Worm (Caenorhabditis elegans) whole organism, L4 larva: Measurements from ENCODE around the gene vps-36.

Experiments
- D1046.2 ChIP-seq: fragments of 200-800 bp; sonication (Bioruptor generic); IDR thresholded peaks from 2 replicates; pipeline ENCODE4 v1.3.6; 2022; ENCODE audit warnings: missing genetic modification characterization, missing compliant biosample characterization
- F10B5.3 ChIP-seq: sonication (generic microtip); optimal IDR thresholded peaks from 2 replicates; lab custom pipeline; 2016; ENCODE audit warnings: mild to moderate bottlenecking, missing genetic modification characterization, missing compliant biosample characterization
- F44E2.7 ChIP-seq: fragments of 200-800 bp; sonication (Bioruptor generic); IDR thresholded peaks from 2 replicates; pipeline ENCODE4 v2.1.2; 2022; ENCODE audit warnings: missing genetic modification characterization, missing compliant biosample characterization
- T26A8.4 ChIP-seq: fragments of 200-800 bp; sonication (Bioruptor generic); IDR thresholded peaks from 2 replicates; pipeline ENCODE4 v1.3.6; 2022; ENCODE audit warnings: missing genetic modification characterization, missing compliant biosample characterization
- Y75B8A.6 ChIP-seq: fragments of 200-800 bp; sonication (Bioruptor generic); IDR thresholded peaks from 2 replicates; pipeline ENCODE4 v1.3.6; 2022; ENCODE audit warnings: missing genetic modification reagents, missing genetic modification characterization, missing compliant biosample characterization
- ZK337.2 ChIP-seq: fragments of 200-800 bp; sonication (Bioruptor generic); IDR thresholded peaks from 2 replicates; pipeline ENCODE4 v1.3.6; 2022; ENCODE audit warnings: missing genetic modification reagents, missing genetic modification characterization, missing compliant biosample characterization
- aha-1 ChIP-seq: fragments of 150-350 bp; peaks from one replicate; lab custom pipeline; 2014; ENCODE audit warnings: missing biosample characterization, missing genetic modification characterization
- ceh-28 ChIP-seq: fragments of 150-350 bp; optimal IDR thresholded peaks from 2 replicates; lab custom pipeline; 2014; ENCODE audit warnings: missing biosample characterization, missing genetic modification reagents, missing genetic modification characterization
- cey-2 ChIP-seq: sonication (generic microtip); optimal IDR thresholded peaks from 3 replicates; lab custom pipeline; 2017; ENCODE audit warnings: missing genetic modification characterization, mild to moderate bottlenecking, missing compliant biosample characterization, antibody characterized with exemption, borderline replicate concordance; ENCODE audit not compliant: insufficient read depth
- ctbp-1 ChIP-seq: fragments of 200-800 bp; sonication (Bioruptor generic); IDR thresholded peaks from 2 replicates; pipeline ENCODE4 v1.3.6; 2022; ENCODE audit warnings: missing genetic modification reagents, missing genetic modification characterization, missing compliant biosample characterization
- daf-16 ChIP-seq, 3 experiments: sonication (generic microtip); optimal IDR thresholded peaks; 2 replicates each; lab custom pipeline; 2016 to 2017; ENCODE audit warnings: missing genetic modification characterization in 3 of 3, missing genetic modification reagents in 3 of 3, mild to moderate bottlenecking in 2 of 3, missing compliant biosample characterization in 2 of 3, missing biosample characterization in 1 of 3, moderate library complexity in 1 of 3
- daf-19 ChIP-seq: fragments of 200-800 bp; sonication (Bioruptor generic); conservative IDR thresholded peaks from 2 replicates; pipeline ENCODE4 v1.3.6; 2022; ENCODE audit warnings: missing genetic modification characterization, missing compliant biosample characterization
- dmd-8 ChIP-seq: fragments of 200-800 bp; sonication (Bioruptor generic); IDR thresholded peaks from 2 replicates; pipeline ENCODE4 v1.3.6; 2022; ENCODE audit warnings: missing genetic modification characterization, missing compliant biosample characterization
- duxl-1 ChIP-seq: sonication (generic microtip); optimal IDR thresholded peaks from 2 replicates; lab custom pipeline; 2016; ENCODE audit warnings: mild to moderate bottlenecking, missing genetic modification characterization, moderate library complexity, missing compliant biosample characterization; ENCODE audit not compliant: poor library complexity
- dve-1 ChIP-seq: sonication (generic microtip); optimal IDR thresholded peaks from 2 replicates; lab custom pipeline; 2017; ENCODE audit warnings: antibody characterized with exemption, mild to moderate bottlenecking, missing genetic modification characterization, missing compliant biosample characterization; ENCODE audit not compliant: insufficient read depth
- egl-43 ChIP-seq: fragments of 200-800 bp; sonication (Bioruptor generic); IDR thresholded peaks from 2 replicates; pipeline ENCODE4 v1.3.6; 2022; ENCODE audit warnings: missing genetic modification reagents, missing genetic modification characterization, missing compliant biosample characterization
- fkh-10 ChIP-seq: fragments of 150-350 bp; optimal IDR thresholded peaks from 2 replicates; lab custom pipeline; 2014; ENCODE audit warnings: missing biosample characterization, missing genetic modification reagents, missing genetic modification characterization
- gei-8 ChIP-seq: fragments of 200-800 bp; sonication (Bioruptor generic); optimal IDR thresholded peaks from 2 replicates; lab custom pipeline; 2018; ENCODE audit warnings: mild to moderate bottlenecking, missing genetic modification characterization, missing compliant biosample characterization
- hif-1 ChIP-seq, 2 experiments: sonication (generic microtip); optimal IDR thresholded peaks; 2 replicates each; lab custom pipeline; 2016 to 2017; ENCODE audit warnings: missing compliant biosample characterization in 2 of 2, missing genetic modification characterization in 2 of 2, missing genetic modification reagents in 2 of 2, missing genotype in 2 of 2, mild to moderate bottlenecking in 1 of 2
- hmg-1.1 ChIP-seq: fragments of 200-800 bp; sonication (Bioruptor generic); IDR thresholded peaks from 2 replicates; pipeline ENCODE4 v1.3.6; 2022; ENCODE audit warnings: missing genetic modification reagents, missing genetic modification characterization, missing compliant biosample characterization
- jun-1 ChIP-seq: fragments of 150-350 bp; optimal IDR thresholded peaks from 2 replicates; lab custom pipeline; 2014; ENCODE audit warnings: missing biosample characterization, missing genetic modification reagents, missing genetic modification characterization
- lin-1 ChIP-seq: fragments of 200-800 bp; sonication (Bioruptor generic); IDR thresholded peaks from 2 replicates; pipeline ENCODE4 v1.3.6; 2022; ENCODE audit warnings: missing genetic modification reagents, missing genetic modification characterization, missing compliant biosample characterization
- lin-15B ChIP-seq: fragments of 150-350 bp; sonication (generic microtip); optimal IDR thresholded peaks from 3 replicates; lab custom pipeline; 2014; ENCODE audit warnings: missing biosample characterization, missing genetic modification characterization
- lin-39 ChIP-seq: fragments of 150-350 bp; optimal IDR thresholded peaks from 2 replicates; lab custom pipeline; 2014; ENCODE audit warnings: missing biosample characterization, missing genetic modification reagents, missing genetic modification characterization
- madf-5 ChIP-seq, 2 experiments: fragments of 200-800 bp; sonication (Bioruptor generic); IDR thresholded peaks; 2 replicates each; pipeline ENCODE4 v1.3.6; 2022; ENCODE audit warnings: missing compliant biosample characterization in 2 of 2, missing genetic modification characterization in 2 of 2
- madf-9 ChIP-seq: fragments of 200-800 bp; sonication (Bioruptor generic); conservative IDR thresholded peaks from 2 replicates; pipeline ENCODE4 v1.3.6; 2022; ENCODE audit warnings: missing genetic modification reagents, missing genetic modification characterization, missing compliant biosample characterization
- mdl-1 ChIP-seq, 2 experiments: fragments of 150-350 bp in 1 of 2; sonication (generic microtip) in 1 of 2; optimal IDR thresholded peaks; 2 replicates each; lab custom pipeline; 2014 to 2017; ENCODE audit warnings: missing biosample characterization in 2 of 2, missing genetic modification characterization in 2 of 2
- mdt-29 ChIP-seq: fragments of 200-800 bp; sonication (Bioruptor generic); IDR thresholded peaks from 2 replicates; pipeline ENCODE4 v1.3.6; 2022; ENCODE audit warnings: missing genetic modification reagents, missing genetic modification characterization, missing compliant biosample characterization
- mep-1 ChIP-seq: fragments of 150-350 bp; sonication (generic microtip); optimal IDR thresholded peaks from 3 replicates; lab custom pipeline; 2014; ENCODE audit warnings: missing biosample characterization, missing genetic modification characterization
- mxl-2 ChIP-seq: fragments of 200-800 bp; sonication (Bioruptor generic); conservative IDR thresholded peaks from 2 replicates; pipeline ENCODE4 v1.3.6; 2022; ENCODE audit warnings: missing genetic modification reagents, missing genetic modification characterization, missing compliant biosample characterization
- nhr-11 ChIP-seq: fragments of 150-350 bp; optimal IDR thresholded peaks from 2 replicates; lab custom pipeline; 2014; ENCODE audit warnings: missing biosample characterization, missing genetic modification characterization
- nhr-41 ChIP-seq: fragments of 200-800 bp; sonication (Bioruptor generic); IDR thresholded peaks from 2 replicates; pipeline ENCODE4 v1.3.6; 2022; ENCODE audit warnings: missing genetic modification reagents, missing genetic modification characterization, missing compliant biosample characterization
- nhr-48 ChIP-seq: sonication (generic microtip); optimal IDR thresholded peaks from 2 replicates; lab custom pipeline; 2016; ENCODE audit warnings: mild to moderate bottlenecking, missing genetic modification characterization, missing compliant biosample characterization
- nhr-77 ChIP-seq: fragments of 150-350 bp; optimal IDR thresholded peaks from 2 replicates; lab custom pipeline; 2014; ENCODE audit warnings: missing biosample characterization, missing genetic modification characterization
- php-3 ChIP-seq: fragments of 200-800 bp; sonication (Bioruptor generic); IDR thresholded peaks from 2 replicates; pipeline ENCODE4 v1.3.6; 2022; ENCODE audit warnings: missing genetic modification reagents, missing genetic modification characterization, missing compliant biosample characterization
- pqm-1 ChIP-seq: sonication (generic microtip); optimal IDR thresholded peaks from 2 replicates; lab custom pipeline; 2017; ENCODE audit warnings: missing biosample characterization, missing genetic modification characterization
- rbr-2 ChIP-seq: sonication (generic microtip); optimal IDR thresholded peaks from 2 replicates; lab custom pipeline; 2016; ENCODE audit warnings: missing genotype, missing genetic modification characterization, missing compliant biosample characterization
- skn-1 ChIP-seq: fragments of 150-350 bp; optimal IDR thresholded peaks from 2 replicates; lab custom pipeline; 2014; ENCODE audit warnings: missing biosample characterization, missing genetic modification characterization
- spr-3 ChIP-seq: fragments of 200-800 bp; sonication (Bioruptor generic); optimal IDR thresholded peaks from 2 replicates; lab custom pipeline; 2018; ENCODE audit warnings: mild to moderate bottlenecking, missing genetic modification characterization, missing compliant biosample characterization
- tra-1 ChIP-seq: fragments of 200-800 bp; sonication (Bioruptor generic); IDR thresholded peaks from 2 replicates; pipeline ENCODE4 v1.3.6; 2022; ENCODE audit warnings: missing genetic modification reagents, missing genetic modification characterization, missing compliant biosample characterization
- unc-39 ChIP-seq: sonication (generic microtip); optimal IDR thresholded peaks from 2 replicates; lab custom pipeline; 2017; ENCODE audit warnings: missing biosample characterization, missing genetic modification characterization
- unc-62 ChIP-seq, 3 experiments: fragments of 150-350 bp in 1 of 3; sonication (generic microtip); optimal IDR thresholded peaks in 2 of 3; peaks in 1 of 3; 1 replicate in 1 of 3; 2 replicates in 2 of 3; lab custom pipeline; 2014 to 2017; ENCODE audit warnings: missing biosample characterization in 3 of 3, missing genetic modification characterization in 3 of 3, missing genetic modification reagents in 3 of 3, missing genotype in 1 of 3
- zfp-2 ChIP-seq: sonication (generic microtip); optimal IDR thresholded peaks from 2 replicates; lab custom pipeline; 2016; ENCODE audit warnings: mild to moderate bottlenecking, missing genetic modification characterization, missing compliant biosample characterization
- zip-2 ChIP-seq: fragments of 150-350 bp; optimal IDR thresholded peaks from 2 replicates; lab custom pipeline; 2014; ENCODE audit warnings: missing biosample characterization, missing genetic modification characterization
- ztf-11 ChIP-seq: fragments of 150-350 bp; optimal IDR thresholded peaks from 2 replicates; lab custom pipeline; 2014; ENCODE audit warnings: missing biosample characterization, missing genetic modification characterization

The vps-36 gene

DNA sequence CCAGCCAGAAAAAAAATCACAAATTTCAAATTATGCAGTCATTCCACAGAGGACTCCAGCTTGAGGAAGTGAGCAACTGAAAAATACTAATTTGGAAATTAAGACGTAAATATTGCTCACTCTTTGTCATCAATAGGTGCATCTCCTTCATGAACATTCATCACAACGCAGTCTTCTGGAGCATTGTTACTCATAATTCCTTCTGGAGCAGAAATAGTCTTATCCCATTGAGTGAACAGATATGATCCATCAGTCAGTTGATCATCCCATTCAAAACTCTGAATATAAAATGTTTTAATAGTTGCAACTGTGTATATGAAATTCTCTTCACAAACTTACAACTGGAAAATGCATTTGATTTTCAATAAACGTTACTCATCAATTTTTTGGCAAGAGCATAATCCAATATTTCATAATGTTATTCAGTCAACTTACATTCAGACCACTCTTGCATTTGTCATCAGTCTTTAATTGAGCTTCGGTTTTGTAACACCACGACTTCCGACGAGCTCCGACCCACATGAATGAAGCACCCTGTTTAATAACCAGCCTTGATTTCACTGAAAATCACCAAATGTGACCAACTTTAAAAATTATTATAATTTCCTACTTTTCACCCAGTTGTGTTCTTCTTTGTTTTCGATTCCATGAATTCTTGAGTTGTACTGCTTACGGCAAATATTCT is 6.9 kb downstream of the vps-36 start (continued):
- 0 out of 2 replicates have a peak, but pooled peaks have one; percentile 8 for TF ChIP-seq tra-1 (GFP tag; lab: Robert Waterston, UW)
- no peak for TF ChIP-seq ztf-11 (tag; lab: Kevin White, UChicago)
- peak; percentile 42 for TF ChIP-seq dve-1 (tag; lab: Kevin White, UChicago)
- no peak for TF ChIP-seq madf-9 (GFP tag; lab: Robert Waterston, UW)
- peak; percentile 29 for TF ChIP-seq aha-1 (tag; lab: Kevin White, UChicago)

- TF ChIP-seq php-3 (GFP tag; lab: Robert Waterston, UW): peak; percentile 62; the same call in 1 of the 2 replicates
- 0 out of 2 replicates have a peak, but pooled peaks have one; percentile 12 for TF ChIP-seq D1046.2 (GFP tag; lab: Robert Waterston, UW)
- TF ChIP-seq F44E2.7 (GFP tag; lab: Robert Waterston, UW): no peak
- TF ChIP-seq zip-2: no peak
- no peak for TF ChIP-seq nhr-77 (tag; lab: Kevin White, UChicago)
- no peak for TF ChIP-seq nhr-41 (GFP tag; lab: Robert Waterston, UW)
- TF ChIP-seq rbr-2: peak; percentile 40
- peak in 1 of 2 experiments; percentile 87 for TF ChIP-seq mdl-1 (tag; optimal IDR thresholded peaks at IDR 0.05; lab: Kevin White, UChicago)
- TF ChIP-seq lin-1 (GFP tag; lab: Robert Waterston, UW): peak; percentile 44; the same call in 1 of the 2 replicates
- peak; percentile 99 for TF ChIP-seq aha-1 (tag; lab: Kevin White, UChicago)
- TF ChIP-seq cey-2 (tag; lab: Kevin White, UChicago): peak; percentile 6
- TF ChIP-seq hmg-1.1 (GFP tag; lab: Robert Waterston, UW): no peak; the same call in none of the 2 replicates
- no peak for TF ChIP-seq T26A8.4 (GFP tag; lab: Robert Waterston, UW)
- TF ChIP-seq jun-1 (tag; lab: Kevin White, UChicago): no peak
- TF ChIP-seq mdt-29: peak; percentile 84
- TF ChIP-seq daf-16 (GFP tag; optimal IDR thresholded peaks at IDR 0.05; lab: Kevin White, UChicago): peak in 1 of 2 experiments; percentile 76
- TF ChIP-seq daf-16 (tag; optimal IDR thresholded peaks at IDR 0.05; lab: Kevin White, UChicago): peak; percentile 80
- TF ChIP-seq F10B5.3 (tag; lab: Kevin White, UChicago): no peak
- no peak for TF ChIP-seq spr-3
- no peak for TF ChIP-seq skn-1
- no peak for TF ChIP-seq egl-43 (GFP tag; lab: Robert Waterston, UW)
- TF ChIP-seq mxl-2: peak; percentile 60; the same call in 1 of the 2 replicates
- TF ChIP-seq zfp-2 (tag; lab: Kevin White, UChicago): no peak
- peak; percentile 84 for TF ChIP-seq nhr-48
- TF ChIP-seq ceh-28 (tag; lab: Kevin White, UChicago): no peak
- TF ChIP-seq duxl-1 (tag; lab: Kevin White, UChicago): no peak
- no peak for TF ChIP-seq lin-15B (tag; lab: Kevin White, UChicago)
- TF ChIP-seq tra-1 (GFP tag; lab: Robert Waterston, UW): peak; percentile 65; the same call in 1 of the 2 replicates
- TF ChIP-seq ZK337.2 (GFP tag; lab: Robert Waterston, UW): no peak
- TF ChIP-seq madf-5 (GFP tag; IDR thresholded peaks at IDR 0.05; lab: Robert Waterston, UW): no peak
- TF ChIP-seq fkh-10 (GFP tag; lab: Kevin White, UChicago): peak; percentile 69
- TF ChIP-seq pqm-1: no peak
- TF ChIP-seq nhr-11: peak; percentile 87
- TF ChIP-seq lin-39 (tag; lab: Kevin White, UChicago): no peak
- no peak for TF ChIP-seq daf-19 (GFP tag; lab: Robert Waterston, UW)
- peak; percentile 41 to 74 for TF ChIP-seq hif-1 (tag; optimal IDR thresholded peaks at IDR 0.05; lab: Kevin White, UChicago)
- TF ChIP-seq ctbp-1 (GFP tag; lab: Robert Waterston, UW): peak; percentile 41
- no peak for TF ChIP-seq gei-8 (GFP tag; lab: Kevin White, UChicago)
- peak in 1 of 2 experiments; percentile 99 for TF ChIP-seq unc-62 (GFP tag; optimal IDR thresholded peaks at IDR 0.05 in 1 of 2; lab: Kevin White, UChicago)
- no peak for TF ChIP-seq unc-62 (tag; optimal IDR thresholded peaks at IDR 0.05; lab: Kevin White, UChicago)
- no peak for TF ChIP-seq ztf-11 (tag; lab: Kevin White, UChicago)
- peak; percentile 47; the same call in 1 of the 2 replicates for TF ChIP-seq Y75B8A.6 (GFP tag; lab: Robert Waterston, UW)
- TF ChIP-seq unc-39 (tag; lab: Kevin White, UChicago): no peak
- TF ChIP-seq mep-1 (tag; lab: Kevin White, UChicago): peak; percentile 72
- no peak for TF ChIP-seq dmd-8
These were observed 8.7 kb downstream of the vps-36 start, which contains the start of gene F17C11.4 for ce11 chrV:10951655-10952278. F17C11.4 (plus strand) TSS chrV:10951860.
